Worm (Caenorhabditis elegans) whole organism, L1 larva: Measurements from ENCODE around the gene znfx-1.

Experiments used
- hpl-2 ChIP-seq: fragments of 150-350 bp; optimal IDR thresholded peaks from 2 replicates; lab custom pipeline; 2014; ENCODE audit warnings: missing biosample characterization, missing genetic modification reagents, missing genetic modification characterization
- jun-1 ChIP-seq: fragments of 150-350 bp; optimal IDR thresholded peaks from 2 replicates; lab custom pipeline; 2014; ENCODE audit warnings: missing biosample characterization, missing genetic modification reagents, missing genetic modification characterization
- lin-14 ChIP-seq: fragments of 200-800 bp; sonication (Bioruptor generic); optimal IDR thresholded peaks from 2 replicates; lab custom pipeline; 2018; ENCODE audit warnings: mild to moderate bottlenecking, missing genetic modification characterization, moderate library complexity, missing compliant biosample characterization
- lin-39 ChIP-seq: fragments of 150-350 bp; optimal IDR thresholded peaks from 2 replicates; lab custom pipeline; 2014; ENCODE audit warnings: missing biosample characterization, missing genetic modification reagents, missing genetic modification characterization
- lir-3 ChIP-seq: sonication (generic microtip); optimal IDR thresholded peaks from 2 replicates; lab custom pipeline; 2016; ENCODE audit warnings: mild to moderate bottlenecking, missing genetic modification characterization, moderate library complexity, missing compliant biosample characterization; ENCODE audit not compliant: poor library complexity
- nhr-11 ChIP-seq: fragments of 150-350 bp; optimal IDR thresholded peaks from 2 replicates; lab custom pipeline; 2014; ENCODE audit warnings: missing biosample characterization, missing genetic modification characterization
- nhr-12 ChIP-seq: sonication (generic microtip); optimal IDR thresholded peaks from 2 replicates; lab custom pipeline; 2017; ENCODE audit warnings: missing biosample characterization, missing genetic modification characterization
- nhr-77 ChIP-seq: fragments of 150-350 bp; optimal IDR thresholded peaks from 2 replicates; lab custom pipeline; 2014; ENCODE audit warnings: missing biosample characterization, missing genetic modification characterization
- pqm-1 ChIP-seq: sonication (generic microtip); optimal IDR thresholded peaks from 3 replicates; lab custom pipeline; 2017; ENCODE audit warnings: missing biosample characterization, missing genetic modification characterization
- rnt-1 ChIP-seq: sonication (generic microtip); optimal IDR thresholded peaks from 2 replicates; lab custom pipeline; 2016; ENCODE audit warnings: mild to moderate bottlenecking, missing genetic modification characterization, moderate library complexity, missing compliant biosample characterization
- ztf-11 ChIP-seq, 2 experiments: sonication (generic microtip); optimal IDR thresholded peaks; 2 replicates each; lab custom pipeline; 2016 to 2017; ENCODE audit warnings: missing genetic modification characterization in 2 of 2, missing biosample characterization in 1 of 2, missing compliant biosample characterization in 1 of 2
- ztf-4 ChIP-seq: fragments of 150-350 bp; optimal IDR thresholded peaks from 2 replicates; lab custom pipeline; 2014; ENCODE audit warnings: missing biosample characterization, missing genetic modification characterization

DNA sequence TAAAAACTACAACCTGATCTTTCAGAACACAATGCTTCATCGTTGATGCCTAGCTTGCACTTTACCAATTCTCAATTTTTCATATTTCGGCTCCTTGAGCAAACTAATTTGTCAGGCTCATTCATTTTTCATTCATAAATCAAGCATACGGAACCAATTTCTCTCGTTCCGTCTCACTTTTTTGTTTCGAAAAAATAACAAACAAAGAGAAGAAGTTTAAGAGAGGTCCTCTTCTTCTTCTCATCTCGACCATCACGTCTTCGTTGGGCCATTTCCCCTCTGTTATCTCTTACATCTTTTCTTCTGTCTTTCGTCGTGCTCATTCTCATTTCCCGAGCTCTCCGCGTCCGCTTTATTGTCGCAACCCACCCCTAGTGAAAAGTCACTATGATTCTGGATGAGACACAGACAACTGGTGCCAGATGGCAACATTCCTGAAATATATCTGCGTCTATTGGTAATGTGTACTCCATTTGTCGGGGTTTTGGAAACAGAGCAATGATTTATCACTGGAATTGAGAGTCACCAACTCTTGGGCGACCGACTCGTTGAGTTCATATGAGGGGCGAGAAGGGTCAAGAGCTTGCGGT lies 51.3 kb downstream of the znfx-1 start:
- no peak for TF ChIP-seq ztf-4
- TF ChIP-seq nhr-77 (tag; lab: Kevin White, UChicago), result no peak
- no peak for TF ChIP-seq lir-3
- TF ChIP-seq pqm-1, result no peak
- TF ChIP-seq hpl-2 (GFP tag; lab: Kevin White, UChicago), result no peak
- no peak for TF ChIP-seq ztf-11 (tag; optimal IDR thresholded peaks at IDR 0.05; lab: Kevin White, UChicago)
- TF ChIP-seq rnt-1 (tag; lab: Kevin White, UChicago), result peak; percentile 62
- no peak for TF ChIP-seq nhr-11
- TF ChIP-seq nhr-12, result no peak
- TF ChIP-seq lin-39 (tag; lab: Kevin White, UChicago), result no peak
- no peak for TF ChIP-seq jun-1 (tag; lab: Kevin White, UChicago)
- TF ChIP-seq lin-14, result peak; percentile 84
